Worm (Caenorhabditis elegans): Measurements from ENCODE around the gene C06A1.6.

DNA sequence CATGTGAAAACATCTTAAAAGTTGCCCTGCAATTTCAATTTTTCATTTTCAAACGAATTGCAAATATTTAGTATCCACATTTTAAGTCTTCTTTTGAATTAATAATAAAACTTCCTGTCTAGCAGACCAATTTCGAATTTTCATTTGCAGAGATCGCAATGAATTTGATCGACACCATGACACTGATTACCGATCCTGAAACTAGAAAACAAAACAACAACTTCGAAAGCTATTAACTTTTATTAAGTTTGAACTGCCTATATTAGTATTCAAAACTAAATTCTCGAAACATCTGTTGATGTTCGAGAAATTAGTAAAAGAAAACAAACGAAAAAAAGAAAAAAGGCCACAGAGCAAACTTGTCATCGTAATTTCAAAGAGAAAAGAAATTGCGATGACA is 9.7 kb upstream of the C06A1.6 start:
- no peak for TF ChIP-seq him-1 (tag; optimal IDR thresholded peaks at IDR 0.05)
- TF ChIP-seq dao-5 (tag; optimal IDR thresholded peaks at IDR 0.05), result no peak
